Fruit fly (Drosophila melanogaster) whole organism, embryonic: Measurements from ENCODE around the gene CG8814.

Experiments used
- Aef1 ChIP-seq: fragments of 200-800 bp; sonication (Bioruptor generic); IDR thresholded peaks from 3 replicates; pipeline ENCODE4 v1.3.6; 2022; ENCODE audit warnings: missing biosample characterization, missing genetic modification characterization
- BEAF-32 ChIP-seq: fragments of 200-800 bp; sonication (Bioruptor generic); optimal IDR thresholded peaks from 3 replicates; lab custom pipeline; 2017; ENCODE audit warnings: missing biosample characterization, missing genetic modification characterization, mild to moderate bottlenecking, moderate library complexity, missing genetic modification reagents
- Bdp1 ChIP-seq: fragments of 200-800 bp; sonication (Bioruptor generic); optimal IDR thresholded peaks from 3 replicates; lab custom pipeline; 2016; ENCODE audit warnings: missing biosample characterization, missing genetic modification characterization
- CG10209 ChIP-seq: fragments of 200-800 bp; sonication (Bioruptor generic); optimal IDR thresholded peaks from 3 replicates; lab custom pipeline; 2017; ENCODE audit warnings: missing biosample characterization, mild to moderate bottlenecking, missing genetic modification characterization, missing genetic modification reagents
- CG11456 ChIP-seq: fragments of 200-800 bp; sonication (Bioruptor generic); IDR thresholded peaks from 3 replicates; pipeline ENCODE4 v1.3.6; 2022; ENCODE audit warnings: missing biosample characterization, missing genetic modification characterization
- CG1233 ChIP-seq: fragments of 200-800 bp; sonication (Bioruptor generic); optimal IDR thresholded peaks from 4 replicates; lab custom pipeline; 2018; ENCODE audit warnings: missing biosample characterization, mild to moderate bottlenecking, missing genetic modification characterization
- CG12659 ChIP-seq: fragments of 200-800 bp; sonication (Bioruptor generic); optimal IDR thresholded peaks from 3 replicates; lab custom pipeline; 2017; ENCODE audit warnings: mild to moderate bottlenecking, missing biosample characterization, missing genetic modification reagents, missing genetic modification characterization
- CG15269 ChIP-seq: fragments of 200-800 bp; sonication (Bioruptor generic); optimal IDR thresholded peaks from 2 replicates; lab custom pipeline; 2018; ENCODE audit warnings: missing biosample characterization, mild to moderate bottlenecking, missing genetic modification characterization, moderate library complexity
- CG17328 ChIP-seq: fragments of 200-800 bp; sonication (Bioruptor generic); IDR thresholded peaks from 2 replicates; pipeline ENCODE4 v1.3.6; 2022; ENCODE audit warnings: missing biosample characterization, missing genetic modification characterization
- CG17361 ChIP-seq: fragments of 200-800 bp; sonication (Bioruptor generic); IDR thresholded peaks from 3 replicates; pipeline ENCODE4 v1.3.6; 2022; ENCODE audit warnings: missing biosample characterization, missing genetic modification characterization
- CG18476 ChIP-seq: fragments of 200-800 bp; sonication (Bioruptor generic); optimal IDR thresholded peaks from 2 replicates; lab custom pipeline; 2016; ENCODE audit warnings: missing biosample characterization, mild to moderate bottlenecking, missing genetic modification characterization
- CG2202 ChIP-seq: fragments of 200-800 bp; sonication (Bioruptor generic); optimal IDR thresholded peaks from 2 replicates; lab custom pipeline; 2018; ENCODE audit warnings: missing biosample characterization, mild to moderate bottlenecking, missing genetic modification characterization
- CG3065 ChIP-seq: fragments of 200-800 bp; sonication (Bioruptor generic); optimal IDR thresholded peaks from 2 replicates; lab custom pipeline; 2016; ENCODE audit warnings: missing biosample characterization, missing genetic modification characterization
- CG4360 ChIP-seq: fragments of 200-800 bp; sonication (Bioruptor generic); IDR thresholded peaks from 2 replicates; pipeline ENCODE4 v1.3.6; 2022; ENCODE audit warnings: missing biosample characterization, missing genetic modification characterization
- CG4730 ChIP-seq: fragments of 200-800 bp; sonication (Bioruptor generic); IDR thresholded peaks from 2 replicates; pipeline ENCODE4 v1.3.6; 2022; ENCODE audit warnings: missing biosample characterization, missing genetic modification characterization
- CG4854 ChIP-seq: fragments of 200-800 bp; sonication (Bioruptor generic); optimal IDR thresholded peaks from 2 replicates; lab custom pipeline; 2016; ENCODE audit warnings: missing biosample characterization, missing genetic modification characterization, inconsistent platforms
- CG6254 ChIP-seq: fragments of 200-800 bp; sonication (Bioruptor generic); optimal IDR thresholded peaks from 3 replicates; lab custom pipeline; 2017; ENCODE audit warnings: mild to moderate bottlenecking, missing biosample characterization, missing genetic modification reagents, missing genetic modification characterization
- CG6854 ChIP-seq: fragments of 200-800 bp; sonication (Bioruptor generic); optimal IDR thresholded peaks from 3 replicates; lab custom pipeline; 2017; ENCODE audit warnings: missing biosample characterization, mild to moderate bottlenecking, missing genetic modification characterization
- CG8924 ChIP-seq: fragments of 200-800 bp; optimal IDR thresholded peaks from 3 replicates; lab custom pipeline; 2019; ENCODE audit warnings: missing biosample characterization, mild to moderate bottlenecking, missing genetic modification characterization, moderate library complexity
- CG9437 ChIP-seq: fragments of 200-800 bp; sonication (Bioruptor generic); optimal IDR thresholded peaks from 2 replicates; lab custom pipeline; 2018; ENCODE audit warnings: missing biosample characterization, mild to moderate bottlenecking, missing genetic modification characterization
- Dip2 ChIP-seq: fragments of 200-800 bp; sonication (Bioruptor generic); IDR thresholded peaks from 2 replicates; pipeline ENCODE4 v1.3.6; 2022; ENCODE audit warnings: missing biosample characterization, missing genetic modification characterization
- Dp ChIP-seq: fragments of 200-800 bp; sonication (Bioruptor generic); optimal IDR thresholded peaks from 2 replicates; lab custom pipeline; 2018; ENCODE audit warnings: missing biosample characterization, mild to moderate bottlenecking, missing genetic modification characterization, moderate library complexity
- Eip74EF ChIP-seq, 2 experiments: fragments of 200-800 bp in 1 of 2; fragments of >200 bp in 1 of 2; sonication (Bioruptor generic) in 1 of 2; optimal IDR thresholded peaks; 2 replicates each; lab custom pipeline; 2017 to 2019; ENCODE audit warnings: missing biosample characterization in 2 of 2, missing genetic modification characterization in 2 of 2, mild to moderate bottlenecking in 1 of 2, moderate library complexity in 1 of 2
- H15 ChIP-seq: fragments of 200-800 bp; sonication (Bioruptor generic); IDR thresholded peaks from 3 replicates; pipeline ENCODE4 v1.3.6; 2022; ENCODE audit warnings: missing biosample characterization, missing genetic modification characterization
- HLHmδ ChIP-seq: fragments of 200-800 bp; sonication (Bioruptor generic); optimal IDR thresholded peaks from 2 replicates; lab custom pipeline; 2018; ENCODE audit warnings: missing biosample characterization, mild to moderate bottlenecking, missing genetic modification characterization, moderate library complexity
- Hey ChIP-seq: fragments of 200-800 bp; sonication (Bioruptor generic); optimal IDR thresholded peaks from 3 replicates; lab custom pipeline; 2018; ENCODE audit warnings: missing biosample characterization, mild to moderate bottlenecking, missing genetic modification characterization
- Hr3 ChIP-seq: fragments of 200-800 bp; sonication (Bioruptor generic); optimal IDR thresholded peaks from 3 replicates; lab custom pipeline; 2016; ENCODE audit warnings: missing biosample characterization, missing genetic modification characterization
- Mad ChIP-seq: fragments of 200-800 bp; sonication (Bioruptor generic); optimal IDR thresholded peaks from 2 replicates; lab custom pipeline; 2016; ENCODE audit warnings: missing biosample characterization, missing genetic modification characterization
- Rfx ChIP-seq: fragments of 200-800 bp; sonication (Bioruptor generic); IDR thresholded peaks from 2 replicates; pipeline ENCODE4 v1.3.6; 2022; ENCODE audit warnings: missing biosample characterization, missing genetic modification characterization
- ab ChIP-seq: fragments of 200-800 bp; sonication (Bioruptor generic); optimal IDR thresholded peaks from 2 replicates; lab custom pipeline; 2016; ENCODE audit warnings: missing biosample characterization, missing genetic modification characterization
- ap ChIP-seq: fragments of 200-800 bp; sonication (Bioruptor generic); IDR thresholded peaks from 2 replicates; pipeline ENCODE4 v1.3.6; 2022; ENCODE audit warnings: missing biosample characterization, missing genetic modification characterization
- ato ChIP-seq: fragments of 200-800 bp; sonication (Bioruptor generic); IDR thresholded peaks from 2 replicates; pipeline ENCODE4 v1.3.6; 2022; ENCODE audit warnings: missing biosample characterization, missing genetic modification characterization; ENCODE audit not compliant: partially characterized antibody
- bowl ChIP-seq: fragments of 200-800 bp; sonication (Bioruptor generic); IDR thresholded peaks from 2 replicates; pipeline ENCODE4 v1.3.6; 2022; ENCODE audit warnings: missing biosample characterization, missing genetic modification characterization
- btn ChIP-seq: fragments of 200-800 bp; sonication (Bioruptor generic); optimal IDR thresholded peaks from 2 replicates; lab custom pipeline; 2016; ENCODE audit warnings: missing biosample characterization, missing genetic modification characterization
- cas ChIP-seq: fragments of 200-800 bp; sonication (Bioruptor generic); IDR thresholded peaks from 2 replicates; pipeline ENCODE4 v1.3.6; 2022; ENCODE audit warnings: missing biosample characterization, missing genetic modification characterization
- chif ChIP-seq, 2 experiments: fragments of 200-800 bp; sonication (Bioruptor generic); optimal IDR thresholded peaks; 3 replicates each; lab custom pipeline; 2016; ENCODE audit warnings: missing biosample characterization in 2 of 2, missing genetic modification characterization in 2 of 2
- dati ChIP-seq: fragments of 200-800 bp; sonication (Bioruptor generic); IDR thresholded peaks from 2 replicates; pipeline ENCODE4 v1.3.6; 2022; ENCODE audit warnings: missing biosample characterization, missing genetic modification characterization
- disco-r ChIP-seq: fragments of 200-800 bp; sonication (Bioruptor generic); optimal IDR thresholded peaks from 2 replicates; lab custom pipeline; 2016; ENCODE audit warnings: missing biosample characterization, missing genetic modification characterization
- ems ChIP-seq: fragments of 200-800 bp; sonication (Bioruptor generic); optimal IDR thresholded peaks from 3 replicates; lab custom pipeline; 2016; ENCODE audit warnings: missing biosample characterization, missing genetic modification characterization
- gsb-n ChIP-seq: fragments of 200-800 bp; sonication (Bioruptor generic); optimal IDR thresholded peaks from 3 replicates; lab custom pipeline; 2018; ENCODE audit warnings: missing biosample characterization, mild to moderate bottlenecking, missing genetic modification characterization
- h ChIP-seq: fragments of >200 bp; optimal IDR thresholded peaks from 2 replicates; lab custom pipeline; 2017
- hbn ChIP-seq: fragments of 200-800 bp; sonication (Bioruptor generic); IDR thresholded peaks from 2 replicates; pipeline ENCODE4 v1.3.6; 2022; ENCODE audit warnings: missing biosample characterization, missing genetic modification characterization; ENCODE audit not compliant: partially characterized antibody
- lbe ChIP-seq: fragments of 200-800 bp; sonication (Bioruptor generic); optimal IDR thresholded peaks from 2 replicates; lab custom pipeline; 2016; ENCODE audit warnings: missing biosample characterization, mild to moderate bottlenecking, missing genetic modification characterization
- maf-S ChIP-seq: fragments of 200-800 bp; sonication (Bioruptor generic); optimal IDR thresholded peaks from 2 replicates; lab custom pipeline; 2016; ENCODE audit warnings: missing biosample characterization, missing genetic modification characterization
- odd ChIP-seq: fragments of 200-800 bp; sonication (Bioruptor generic); optimal IDR thresholded peaks from 2 replicates; lab custom pipeline; 2017; ENCODE audit warnings: missing biosample characterization, mild to moderate bottlenecking, missing genetic modification characterization
- pho ChIP-seq: fragments of 200-800 bp; sonication (Bioruptor generic); optimal IDR thresholded peaks from 2 replicates; lab custom pipeline; 2016; ENCODE audit warnings: missing biosample characterization, missing genetic modification characterization
- scrt ChIP-seq: fragments of 200-800 bp; sonication (Bioruptor generic); optimal IDR thresholded peaks from 2 replicates; lab custom pipeline; 2018; ENCODE audit warnings: missing biosample characterization, mild to moderate bottlenecking, missing genetic modification characterization, moderate library complexity
- sens-2 ChIP-seq: fragments of 200-800 bp; sonication (Bioruptor generic); IDR thresholded peaks from 2 replicates; pipeline ENCODE4 v1.3.6; 2022; ENCODE audit warnings: missing biosample characterization, missing genetic modification characterization
- sr ChIP-seq: fragments of 200-800 bp; sonication (Bioruptor generic); IDR thresholded peaks from 3 replicates; pipeline ENCODE4 v1.3.6; 2022; ENCODE audit warnings: missing biosample characterization, missing genetic modification characterization
- tin ChIP-seq: fragments of 200-800 bp; sonication (Bioruptor generic); optimal IDR thresholded peaks from 3 replicates; lab custom pipeline; 2016; ENCODE audit warnings: missing biosample characterization, missing genetic modification characterization
- zfh1 ChIP-seq: fragments of 200-800 bp; sonication (Bioruptor generic); IDR thresholded peaks from 3 replicates; pipeline ENCODE4 v1.3.6; 2022; ENCODE audit warnings: missing biosample characterization, missing genetic modification characterization

CG8814 gene

dm6 chr2L:2856960-2857584 lies 17.6 kb upstream of the CG8814 start, which contains the start of gene CG2991 (continued):
- TF ChIP-seq CG6254, result no peak
- no peak for TF ChIP-seq bowl
- no peak for TF ChIP-seq ems
- TF ChIP-seq CG17361 (GFP tag; lab: Robert Waterston, UW), result no peak
- no peak for TF ChIP-seq maf-S
- TF ChIP-seq CG2202 (tag; lab: Kevin White, UChicago), result no peak
- TF ChIP-seq zfh1, result no peak
- no peak for TF ChIP-seq CG6854 (GFP tag; lab: Kevin White, UChicago)
- TF ChIP-seq hbn (GFP tag; lab: Robert Waterston, UW), result peak; percentile 81
- no peak for TF ChIP-seq ab
- TF ChIP-seq ato (GFP tag; lab: Robert Waterston, UW), result peak; percentile 80
- peak; percentile 56 for TF ChIP-seq gsb-n (tag; lab: Kevin White, UChicago)
- TF ChIP-seq h (lab: Kevin White, UChicago), result no peak
- no peak for TF ChIP-seq CG3065 (GFP tag; lab: Kevin White, UChicago)
- TF ChIP-seq Aef1 (GFP tag; lab: Robert Waterston, UW), result no peak
- TF ChIP-seq dati, result no peak
- no peak for TF ChIP-seq sr (GFP tag; lab: Robert Waterston, UW)
- TF ChIP-seq Mad (GFP tag; lab: Kevin White, UChicago), result peak; percentile 63
- no peak for TF ChIP-seq Hr3 (GFP tag; lab: Kevin White, UChicago)
- no peak for TF ChIP-seq chif (GFP tag; optimal IDR thresholded peaks at IDR 0.05; lab: Kevin White, UChicago)
- TF ChIP-seq Dp (GFP tag; lab: Kevin White, UChicago), result peak; percentile 84
- TF ChIP-seq HLHmδ (GFP tag; lab: Kevin White, UChicago), result peak; percentile 17
- TF ChIP-seq odd, result no peak
- TF ChIP-seq CG18476 (GFP tag; lab: Kevin White, UChicago), result no peak
- TF ChIP-seq BEAF-32 (GFP tag; lab: Kevin White, UChicago), result peak; percentile 93
- no peak for TF ChIP-seq disco-r (GFP tag; lab: Kevin White, UChicago)
- TF ChIP-seq cas (GFP tag; lab: Robert Waterston, UW), result no peak
- TF ChIP-seq CG8924 (tag; lab: Kevin White, UChicago), result peak; percentile 77
- peak; percentile 59 for TF ChIP-seq Rfx (GFP tag; lab: Robert Waterston, UW)
- TF ChIP-seq CG12659 (GFP tag; lab: Kevin White, UChicago), result peak; percentile 75
- no peak for TF ChIP-seq CG11456 (GFP tag; lab: Robert Waterston, UW)
- TF ChIP-seq pho (GFP tag; lab: Kevin White, UChicago), result peak; percentile 38
- TF ChIP-seq CG9437 (GFP tag; lab: Kevin White, UChicago), result peak; percentile 19
- TF ChIP-seq tin (GFP tag; lab: Kevin White, UChicago), result no peak
- TF ChIP-seq CG1233, result peak; percentile 25
- TF ChIP-seq scrt (GFP tag; lab: Kevin White, UChicago), result no peak
- peak in 1 of 2 experiments; percentile 28 for TF ChIP-seq Eip74EF (GFP tag; optimal IDR thresholded peaks at IDR 0.05; lab: Kevin White, UChicago)
- no peak for TF ChIP-seq Dip2 (GFP tag; lab: Robert Waterston, UW)
- TF ChIP-seq ap (GFP tag; lab: Robert Waterston, UW), result no peak
- TF ChIP-seq lbe (GFP tag; lab: Kevin White, UChicago), result peak; percentile 55
- TF ChIP-seq CG4854, result no peak
- no peak; the same call in 1 of the 2 replicates for TF ChIP-seq CG4360 (GFP tag; lab: Robert Waterston, UW)
- TF ChIP-seq CG10209 (GFP tag; lab: Kevin White, UChicago), result no peak
- TF ChIP-seq Bdp1 (GFP tag; lab: Kevin White, UChicago), result no peak
- peak; percentile 11 for TF ChIP-seq CG15269
- TF ChIP-seq CG17328 (GFP tag; lab: Robert Waterston, UW), result no peak
- TF ChIP-seq H15, result no peak
- no peak for TF ChIP-seq sens-2 (GFP tag; lab: Robert Waterston, UW)
- TF ChIP-seq CG4730 (GFP tag; lab: Robert Waterston, UW), result no peak
- no peak for TF ChIP-seq Hey (tag; lab: Kevin White, UChicago)
- no peak for TF ChIP-seq btn (GFP tag; lab: Kevin White, UChicago)
